Worm (Caenorhabditis elegans) whole organism, midembryonic: ENCODE data around the gene daf-3.

Source experiments
- T22C8.4 ChIP-seq: fragments of 200-800 bp; sonication (Bioruptor generic); IDR thresholded peaks from 2 replicates; pipeline ENCODE4 v1.3.6; 2022; ENCODE audit warnings: missing genetic modification characterization, missing compliant biosample characterization
- cog-1 ChIP-seq: sonication (generic microtip); optimal IDR thresholded peaks from 2 replicates; lab custom pipeline; 2016; ENCODE audit warnings: missing genetic modification characterization, missing compliant biosample characterization
- flt-1 ChIP-seq: fragments of 200-800 bp; sonication (Bioruptor generic); IDR thresholded peaks from 2 replicates; pipeline ENCODE4 v1.3.6; 2022; ENCODE audit warnings: missing genetic modification characterization, missing compliant biosample characterization
- klf-2 ChIP-seq: fragments of 200-800 bp; sonication (Bioruptor generic); conservative IDR thresholded peaks from 2 replicates; pipeline ENCODE4 v1.3.6; 2022; ENCODE audit warnings: missing genetic modification reagents, missing genetic modification characterization, missing compliant biosample characterization
- med-1 ChIP-seq: sonication (generic microtip); optimal IDR thresholded peaks from 2 replicates; lab custom pipeline; 2017; ENCODE audit warnings: missing genetic modification characterization, mild to moderate bottlenecking, missing compliant biosample characterization, antibody characterized with exemption, missing genetic modification reagents; ENCODE audit not compliant: insufficient read depth
- ref-1 ChIP-seq: fragments of 200-800 bp; sonication (Bioruptor generic); conservative IDR thresholded peaks from 2 replicates; pipeline ENCODE4 v1.3.6; 2022; ENCODE audit warnings: missing genetic modification reagents, missing genetic modification characterization, missing compliant biosample characterization
- ztf-23 ChIP-seq: fragments of 200-800 bp; sonication (Bioruptor generic); IDR thresholded peaks from 2 replicates; pipeline ENCODE4 v1.3.6; 2022; ENCODE audit warnings: missing genetic modification reagents, missing genetic modification characterization, missing compliant biosample characterization
- ztf-29 ChIP-seq: fragments of 200-800 bp; sonication (Bioruptor generic); IDR thresholded peaks from 2 replicates; pipeline ENCODE4 v1.3.6; 2022; ENCODE audit warnings: missing genetic modification reagents, missing genetic modification characterization, missing compliant biosample characterization

- TF ChIP-seq T22C8.4 (GFP tag; lab: Robert Waterston, UW): no peak
- TF ChIP-seq ztf-29 (GFP tag; lab: Robert Waterston, UW): no peak
- peak; percentile 80 for TF ChIP-seq flt-1 (GFP tag; lab: Robert Waterston, UW)
- TF ChIP-seq ref-1 (GFP tag; lab: Robert Waterston, UW): no peak
- TF ChIP-seq med-1: no peak
- peak; percentile 80 for TF ChIP-seq ztf-23 (GFP tag; lab: Robert Waterston, UW)
- TF ChIP-seq klf-2 (GFP tag; lab: Robert Waterston, UW): no peak
- TF ChIP-seq cog-1 (tag; lab: Kevin White, UChicago): peak; percentile 92
These were observed 57.1 kb downstream of the daf-3 start, which contains the start of the genes trap-2 and ile-2 for ce11 chrX:768061-768646.
